Worm (Caenorhabditis elegans) whole organism, young adult: ENCODE data around the gene rpy-1.

Source experiments
- B0019.2 ChIP-seq: fragments of 200-800 bp; sonication (Bioruptor generic); conservative IDR thresholded peaks from 2 replicates; pipeline ENCODE4 v1.3.6; 2022; ENCODE audit warnings: missing genetic modification reagents, missing genetic modification characterization, missing compliant biosample characterization
- C17E4.6 ChIP-seq: fragments of 200-800 bp; sonication (Bioruptor generic); IDR thresholded peaks from 2 replicates; pipeline ENCODE4 v1.3.6; 2022; ENCODE audit warnings: missing genetic modification reagents, missing genetic modification characterization, missing compliant biosample characterization
- D2030.7 ChIP-seq: fragments of 200-800 bp; sonication (Bioruptor generic); IDR thresholded peaks from 2 replicates; pipeline ENCODE4 v1.3.6; 2022; ENCODE audit warnings: missing genetic modification reagents, missing genetic modification characterization, missing compliant biosample characterization
- F49E8.2 ChIP-seq: sonication (generic microtip); optimal IDR thresholded peaks from 3 replicates; lab custom pipeline; 2017; ENCODE audit warnings: missing genetic modification characterization, mild to moderate bottlenecking, missing compliant biosample characterization, antibody characterized with exemption, moderate library complexity; ENCODE audit not compliant: insufficient read depth
- T07F8.4 ChIP-seq: sonication (generic microtip); optimal IDR thresholded peaks from 2 replicates; lab custom pipeline; 2016; ENCODE audit warnings: mild to moderate bottlenecking, missing genetic modification characterization, moderate library complexity, missing compliant biosample characterization
- Y79H2A.3 ChIP-seq: fragments of 200-800 bp; sonication (Bioruptor generic); conservative IDR thresholded peaks from 2 replicates; pipeline ENCODE4 v1.3.6; 2022; ENCODE audit warnings: missing genetic modification reagents, missing genetic modification characterization, missing compliant biosample characterization
- Y95B8A.8 ChIP-seq: fragments of 200-800 bp; sonication (Bioruptor generic); IDR thresholded peaks from 2 replicates; pipeline ENCODE4 v1.3.6; 2022; ENCODE audit warnings: missing genetic modification reagents, missing genetic modification characterization, missing compliant biosample characterization
- aptf-3 ChIP-seq: fragments of 200-800 bp; sonication (Bioruptor generic); IDR thresholded peaks from 2 replicates; pipeline ENCODE4 v1.3.6; 2022; ENCODE audit warnings: missing genetic modification characterization, missing compliant biosample characterization
- atf-7 ChIP-seq: sonication (generic microtip); optimal IDR thresholded peaks from 2 replicates; lab custom pipeline; 2017; ENCODE audit warnings: mild to moderate bottlenecking, missing genetic modification characterization, missing compliant biosample characterization
- attf-6 ChIP-seq: fragments of 200-800 bp; sonication (Bioruptor generic); IDR thresholded peaks from 2 replicates; pipeline ENCODE4 v1.3.6; 2022; ENCODE audit warnings: missing genetic modification reagents, missing genetic modification characterization, missing compliant biosample characterization
- cebp-2 ChIP-seq: fragments of 200-800 bp; sonication (Bioruptor generic); IDR thresholded peaks from 2 replicates; pipeline ENCODE4 v1.3.6; 2022; ENCODE audit warnings: missing genetic modification characterization, missing compliant biosample characterization
- ceh-40 ChIP-seq: fragments of 200-800 bp; sonication (Bioruptor generic); IDR thresholded peaks from 2 replicates; pipeline ENCODE4 v1.3.6; 2022; ENCODE audit warnings: missing genetic modification characterization, missing compliant biosample characterization
- ceh-91 ChIP-seq: fragments of 200-800 bp; sonication (Bioruptor generic); IDR thresholded peaks from 2 replicates; pipeline ENCODE4 v1.3.6; 2022; ENCODE audit warnings: missing genetic modification reagents, missing genetic modification characterization, missing compliant biosample characterization
- dox-1 ChIP-seq: fragments of 200-800 bp; sonication (Bioruptor generic); IDR thresholded peaks from 2 replicates; pipeline ENCODE4 v1.3.6; 2022; ENCODE audit warnings: missing genetic modification reagents, missing genetic modification characterization, missing compliant biosample characterization
- dpff-1 ChIP-seq: sonication (generic microtip); optimal IDR thresholded peaks from 2 replicates; lab custom pipeline; 2017; ENCODE audit warnings: mild to moderate bottlenecking, missing genetic modification characterization, missing compliant biosample characterization
- gei-17 ChIP-seq: fragments of 200-800 bp; sonication (Bioruptor generic); optimal IDR thresholded peaks from 2 replicates; lab custom pipeline; 2018; ENCODE audit warnings: mild to moderate bottlenecking, missing genetic modification characterization, missing compliant biosample characterization
- hlh-26 ChIP-seq: fragments of 200-800 bp; sonication (Bioruptor generic); conservative IDR thresholded peaks from 2 replicates; pipeline ENCODE4 v1.3.6; 2022; ENCODE audit warnings: missing genetic modification reagents, missing genetic modification characterization, missing compliant biosample characterization
- hrde-1 ChIP-seq: sonication (generic microtip); optimal IDR thresholded peaks from 2 replicates; lab custom pipeline; 2016; ENCODE audit warnings: missing genetic modification characterization, mild to moderate bottlenecking, missing compliant biosample characterization, moderate library complexity, missing genotype, missing genetic modification reagents, borderline replicate concordance
- lag-1 ChIP-seq: fragments of 200-800 bp; sonication (Bioruptor generic); IDR thresholded peaks from 2 replicates; pipeline ENCODE4 v1.3.6; 2022; ENCODE audit warnings: missing genetic modification reagents, missing genetic modification characterization, missing compliant biosample characterization
- madf-3 ChIP-seq: fragments of 200-800 bp; sonication (Bioruptor generic); IDR thresholded peaks from 2 replicates; pipeline ENCODE4 v1.3.6; 2022; ENCODE audit warnings: missing genetic modification reagents, missing genetic modification characterization, missing compliant biosample characterization
- madf-8 ChIP-seq: fragments of 200-800 bp; sonication (Bioruptor generic); conservative IDR thresholded peaks from 2 replicates; pipeline ENCODE4 v1.3.6; 2022; ENCODE audit warnings: missing genetic modification reagents, missing genetic modification characterization, missing compliant biosample characterization
- mes-4 ChIP-seq: sonication (generic microtip); optimal IDR thresholded peaks from 2 replicates; lab custom pipeline; 2016; ENCODE audit warnings: missing genotype, missing genetic modification characterization, missing compliant biosample characterization
- nhr-90 ChIP-seq: sonication (generic microtip); optimal IDR thresholded peaks from 2 replicates; lab custom pipeline; 2016; ENCODE audit warnings: missing genotype, mild to moderate bottlenecking, missing genetic modification characterization, missing compliant biosample characterization
- repo-1 ChIP-seq: sonication (generic microtip); optimal IDR thresholded peaks from 2 replicates; lab custom pipeline; 2017; ENCODE audit warnings: mild to moderate bottlenecking, missing genetic modification characterization, missing compliant biosample characterization
- snpc-1.3 ChIP-seq: sonication (generic microtip); optimal IDR thresholded peaks from 2 replicates; lab custom pipeline; 2017; ENCODE audit warnings: missing genetic modification characterization, mild to moderate bottlenecking, missing compliant biosample characterization, antibody characterized with exemption, moderate library complexity, missing genotype, missing genetic modification reagents; ENCODE audit not compliant: insufficient read depth
- snpc-3.4 ChIP-seq: sonication (generic microtip); optimal IDR thresholded peaks from 2 replicates; lab custom pipeline; 2017; ENCODE audit warnings: missing genetic modification characterization, mild to moderate bottlenecking, missing compliant biosample characterization, antibody characterized with exemption, moderate library complexity, missing genotype, missing genetic modification reagents
- snpc-4 ChIP-seq, 5 experiments: fragments of 150-350 bp in 1 of 5; sonication (generic microtip) in 4 of 5; optimal IDR thresholded peaks; 2 replicates each; lab custom pipeline; 2014 to 2018; ENCODE audit warnings: missing genetic modification characterization in 5 of 5, missing biosample characterization in 3 of 5, antibody characterized with exemption in 2 of 5, mild to moderate bottlenecking in 2 of 5, missing compliant biosample characterization in 2 of 5, missing genotype in 2 of 5, moderate library complexity in 2 of 5, missing genetic modification reagents in 1 of 5
- tlf-1 ChIP-seq: fragments of 200-800 bp; sonication (Bioruptor generic); optimal IDR thresholded peaks from 2 replicates; lab custom pipeline; 2018; ENCODE audit warnings: mild to moderate bottlenecking, missing genetic modification characterization, missing compliant biosample characterization
- unc-62 ChIP-seq: fragments of 150-350 bp; optimal IDR thresholded peaks from 2 replicates; lab custom pipeline; 2014; ENCODE audit warnings: missing biosample characterization, missing genetic modification reagents, missing genetic modification characterization
- zfh-2 ChIP-seq: fragments of 200-800 bp; sonication (Bioruptor generic); conservative IDR thresholded peaks from 2 replicates; pipeline ENCODE4 v1.3.6; 2022; ENCODE audit warnings: missing genetic modification reagents, missing genetic modification characterization, missing compliant biosample characterization
- zim-3 ChIP-seq: sonication (generic microtip); optimal IDR thresholded peaks from 2 replicates; lab custom pipeline; 2017; ENCODE audit warnings: mild to moderate bottlenecking, missing genetic modification characterization, moderate library complexity, missing compliant biosample characterization
- ztf-26 ChIP-seq: sonication (generic microtip); optimal IDR thresholded peaks from 2 replicates; lab custom pipeline; 2017; ENCODE audit warnings: missing genetic modification characterization, missing compliant biosample characterization

The rpy-1 gene

ce11 chrII:6749422-6749821 is 44.0 kb upstream of the rpy-1 start, which contains the start of gene F41G3.10:
TSS of gene F41G3.10 (minus strand) at chrII:6749522.
- TF ChIP-seq attf-6 (no peak), ztf-26 (no peak), madf-8 (GFP tag; lab: Robert Waterston, UW) (no peak), ceh-91 (no peak), zim-3 (tag; lab: Kevin White, UChicago) (no peak), ceh-40 (GFP tag; lab: Robert Waterston, UW) (no peak), nhr-90 (tag; lab: Kevin White, UChicago) (no peak), dpff-1 (tag; lab: Kevin White, UChicago) (no peak), snpc-3.4 (tag; lab: Kevin White, UChicago) (no peak), repo-1 (tag; lab: Kevin White, UChicago) (no peak), Y79H2A.3 (GFP tag; lab: Robert Waterston, UW) (no peak), unc-62 (no peak)

ce11 chrII:6746404-6746803 is 41.0 kb upstream of the rpy-1 start, which contains the start of gene F41G3.5:
TSS of gene F41G3.5 (plus strand) at chrII:6746704.
- TF ChIP-seq tlf-1 (GFP tag; lab: Kevin White, UChicago) (no peak), snpc-1.3 (tag; lab: Kevin White, UChicago) (no peak), C17E4.6 (GFP tag; lab: Robert Waterston, UW) (no peak), F49E8.2 (tag; lab: Kevin White, UChicago) (no peak), aptf-3 (GFP tag; lab: Robert Waterston, UW) (no peak)

ce11 chrII:6745783-6746182 is 40.3 kb upstream of the rpy-1 start, which contains the start of gene ins-14:
TSS of gene ins-14 (minus strand) at chrII:6745814.
- TF ChIP-seq T07F8.4 (no peak), dox-1 (GFP tag; lab: Robert Waterston, UW) (no peak), mes-4 (tag; lab: Kevin White, UChicago) (no peak)
- TF ChIP-seq, all 124 proteins: peak for 0

ce11 chrII:6744648-6745047 is 39.2 kb upstream of the rpy-1 start, which contains the start of gene ins-15:
TSS of gene ins-15 (minus strand) at chrII:6744748.
- no peak for TF ChIP-seq gei-17 (GFP tag; lab: Kevin White, UChicago)
- TF ChIP-seq hrde-1: no peak
- TF ChIP-seq Y95B8A.8: no peak
- TF ChIP-seq dox-1 (GFP tag; lab: Robert Waterston, UW): no peak
- TF ChIP-seq madf-3 (GFP tag; lab: Robert Waterston, UW): no peak
- no peak for TF ChIP-seq zfh-2 (GFP tag; lab: Robert Waterston, UW)
- TF ChIP-seq B0019.2 (GFP tag; lab: Robert Waterston, UW): no peak
- TF ChIP-seq D2030.7: no peak
- no peak for TF ChIP-seq Y79H2A.3 (GFP tag; lab: Robert Waterston, UW)
- no peak for TF ChIP-seq lag-1 (GFP tag; lab: Robert Waterston, UW)
- TF ChIP-seq snpc-4 (GFP tag; optimal IDR thresholded peaks at IDR 0.05; lab: Kevin White, UChicago): no peak
- no peak for TF ChIP-seq snpc-4 (tag; optimal IDR thresholded peaks at IDR 0.05; lab: Kevin White, UChicago)
- TF ChIP-seq atf-7 (tag; lab: Kevin White, UChicago): no peak
- TF ChIP-seq cebp-2 (GFP tag; lab: Robert Waterston, UW): no peak
- TF ChIP-seq hlh-26 (GFP tag; lab: Robert Waterston, UW): no peak
